Worm (Caenorhabditis elegans) whole organism, mixed stage, embryonic: ENCODE data around the gene R01H10.4.
A peak's percentile ranks its signal among the peaks of the same experiment; 100 is the strongest.
"Not testable (repeated sequence)": the region's sequence is repeated elsewhere in the genome, so short reads cannot be mapped to it uniquely, and the experiment has no call there.

ENCODE experiments used
- M03D4.4 ChIP-seq: sonication (generic microtip); optimal IDR thresholded peaks from 2 replicates; lab custom pipeline; 2017; ENCODE audit warnings: mild to moderate bottlenecking, missing genetic modification characterization, missing compliant biosample characterization
- bed-3 ChIP-seq: fragments of 200-800 bp; sonication (Bioruptor generic); optimal IDR thresholded peaks from 3 replicates; lab custom pipeline; 2018; ENCODE audit warnings: mild to moderate bottlenecking, missing genetic modification characterization, moderate library complexity, missing compliant biosample characterization
- blmp-1 ChIP-seq: fragments of 150-350 bp; optimal IDR thresholded peaks from 2 replicates; lab custom pipeline; 2014; ENCODE audit warnings: missing biosample characterization, missing genetic modification characterization
- ceh-39 ChIP-seq: fragments of 150-350 bp; optimal IDR thresholded peaks from 2 replicates; lab custom pipeline; 2014; ENCODE audit warnings: missing biosample characterization, missing genetic modification characterization
- ceh-43 ChIP-seq: fragments of 200-800 bp; sonication (Bioruptor generic); optimal IDR thresholded peaks from 2 replicates; lab custom pipeline; 2018; ENCODE audit warnings: mild to moderate bottlenecking, missing genetic modification characterization, moderate library complexity, missing compliant biosample characterization
- ceh-83 ChIP-seq: fragments of 200-800 bp; sonication (Bioruptor generic); optimal IDR thresholded peaks from 2 replicates; lab custom pipeline; 2018; ENCODE audit warnings: mild to moderate bottlenecking, missing genetic modification characterization, missing compliant biosample characterization
- ces-1 ChIP-seq: fragments of 150-350 bp; optimal IDR thresholded peaks from 2 replicates; lab custom pipeline; 2014; ENCODE audit warnings: missing biosample characterization, missing genetic modification reagents, missing genetic modification characterization
- cnd-1 ChIP-seq: fragments of 200-800 bp; sonication (Bioruptor generic); optimal IDR thresholded peaks from 2 replicates; lab custom pipeline; 2018; ENCODE audit warnings: mild to moderate bottlenecking, missing genetic modification characterization, missing compliant biosample characterization
- drap-1 ChIP-seq: fragments of 200-800 bp; sonication (Bioruptor generic); optimal IDR thresholded peaks from 3 replicates; lab custom pipeline; 2018; ENCODE audit warnings: mild to moderate bottlenecking, missing genetic modification characterization, missing compliant biosample characterization
- elt-1 ChIP-seq: sonication (generic microtip); optimal IDR thresholded peaks from 2 replicates; lab custom pipeline; 2017; ENCODE audit warnings: missing genetic modification characterization, mild to moderate bottlenecking, missing compliant biosample characterization, antibody characterized with exemption, moderate library complexity, borderline replicate concordance; ENCODE audit not compliant: insufficient read depth
- elt-3 ChIP-seq: fragments of 150-350 bp; optimal IDR thresholded peaks from 2 replicates; lab custom pipeline; 2014; ENCODE audit warnings: missing biosample characterization, missing genetic modification characterization
- flh-1 ChIP-seq: fragments of 200-800 bp; sonication (Bioruptor generic); optimal IDR thresholded peaks from 2 replicates; lab custom pipeline; 2018; ENCODE audit warnings: mild to moderate bottlenecking, missing genetic modification characterization, moderate library complexity, missing compliant biosample characterization
- ham-2 ChIP-seq: fragments of 200-800 bp; sonication (Bioruptor generic); optimal IDR thresholded peaks from 2 replicates; lab custom pipeline; 2018; ENCODE audit warnings: mild to moderate bottlenecking, missing genetic modification characterization, missing compliant biosample characterization
- hlh-1 ChIP-seq: fragments of 150-350 bp; optimal IDR thresholded peaks from 2 replicates; lab custom pipeline; 2014; ENCODE audit warnings: missing biosample characterization, missing genetic modification reagents, missing genetic modification characterization
- lin-13 ChIP-seq: fragments of 150-350 bp; optimal IDR thresholded peaks from 2 replicates; lab custom pipeline; 2014; ENCODE audit warnings: missing biosample characterization, missing genetic modification characterization
- lin-32 ChIP-seq: fragments of 200-800 bp; sonication (Bioruptor generic); optimal IDR thresholded peaks from 2 replicates; lab custom pipeline; 2018; ENCODE audit warnings: mild to moderate bottlenecking, missing genetic modification characterization, missing compliant biosample characterization
- lsy-2 ChIP-seq: fragments of 150-350 bp; optimal IDR thresholded peaks from 2 replicates; lab custom pipeline; 2014; ENCODE audit warnings: missing biosample characterization, missing genetic modification characterization
- mab-5 ChIP-seq: fragments of 150-350 bp; optimal IDR thresholded peaks from 2 replicates; lab custom pipeline; 2014; ENCODE audit warnings: missing biosample characterization, missing genetic modification characterization
- mep-1 ChIP-seq: fragments of 150-350 bp; optimal IDR thresholded peaks from 2 replicates; lab custom pipeline; 2017; ENCODE audit warnings: missing biosample characterization, missing genetic modification reagents, missing genetic modification characterization, inconsistent platforms
- mls-2 ChIP-seq: sonication (generic microtip); optimal IDR thresholded peaks from 2 replicates; lab custom pipeline; 2016; ENCODE audit warnings: mild to moderate bottlenecking, missing genetic modification characterization, moderate library complexity, missing compliant biosample characterization
- nhr-12 ChIP-seq: fragments of 150-350 bp; optimal IDR thresholded peaks from 2 replicates; lab custom pipeline; 2014; ENCODE audit warnings: missing biosample characterization, missing genetic modification characterization
- nhr-2 ChIP-seq: fragments of 150-350 bp; optimal IDR thresholded peaks from 2 replicates; lab custom pipeline; 2014; ENCODE audit warnings: missing biosample characterization, missing genetic modification characterization
- nhr-237 ChIP-seq: fragments of 150-350 bp; optimal IDR thresholded peaks from 2 replicates; lab custom pipeline; 2014; ENCODE audit warnings: missing biosample characterization, missing genetic modification characterization
- nhr-28 ChIP-seq: fragments of 150-350 bp; optimal IDR thresholded peaks from 2 replicates; lab custom pipeline; 2014; ENCODE audit warnings: missing biosample characterization, missing genetic modification characterization
- nhr-76 ChIP-seq: sonication (generic microtip); optimal IDR thresholded peaks from 2 replicates; lab custom pipeline; 2017; ENCODE audit warnings: missing biosample characterization, missing genetic modification characterization
- pha-4 ChIP-seq: fragments of 150-350 bp; optimal IDR thresholded peaks from 2 replicates; lab custom pipeline; 2018; ENCODE audit warnings: missing biosample characterization, missing genetic modification reagents, missing genetic modification characterization
- sem-2 ChIP-seq: fragments of 200-800 bp; sonication (Bioruptor generic); optimal IDR thresholded peaks from 2 replicates; lab custom pipeline; 2018; ENCODE audit warnings: mild to moderate bottlenecking, missing genetic modification characterization, missing compliant biosample characterization
- snpc-4 ChIP-seq: fragments of 150-350 bp; optimal IDR thresholded peaks from 2 replicates; lab custom pipeline; 2014; ENCODE audit warnings: missing biosample characterization, missing genetic modification characterization
- sptf-1 ChIP-seq: sonication (generic microtip); optimal IDR thresholded peaks from 2 replicates; lab custom pipeline; 2017; ENCODE audit warnings: mild to moderate bottlenecking, missing genetic modification characterization, moderate library complexity, missing compliant biosample characterization
- tbx-8 ChIP-seq: fragments of 200-800 bp; sonication (Bioruptor generic); optimal IDR thresholded peaks from 2 replicates; lab custom pipeline; 2018; ENCODE audit warnings: mild to moderate bottlenecking, missing genetic modification characterization, moderate library complexity, missing compliant biosample characterization
- unc-120 ChIP-seq: sonication (generic microtip); optimal IDR thresholded peaks from 2 replicates; lab custom pipeline; 2017; ENCODE audit warnings: missing genetic modification characterization, missing compliant biosample characterization; ENCODE audit not compliant: poor library complexity, severe bottlenecking
- unc-39 ChIP-seq: fragments of 150-350 bp; optimal IDR thresholded peaks from 2 replicates; lab custom pipeline; 2014; ENCODE audit warnings: missing biosample characterization, missing genetic modification characterization
- unc-62 ChIP-seq: fragments of 150-350 bp; optimal IDR thresholded peaks from 2 replicates; lab custom pipeline; 2014; ENCODE audit warnings: missing biosample characterization, missing genetic modification reagents, missing genetic modification characterization
- zip-8 ChIP-seq: fragments of 150-350 bp; optimal IDR thresholded peaks from 2 replicates; lab custom pipeline; 2014; ENCODE audit warnings: missing biosample characterization, missing genetic modification characterization
- ztf-11 ChIP-seq: fragments of 150-350 bp; optimal IDR thresholded peaks from 2 replicates; lab custom pipeline; 2014; ENCODE audit warnings: missing biosample characterization, missing genetic modification characterization

Gene R01H10.4

ce11 chrIII:10261256-10261655 is 6.6 kb downstream of the R01H10.4 start:
- TF ChIP-seq cnd-1 (no peak), zip-8 (tag; lab: Kevin White, UChicago) (peak; percentile 49), ztf-11 (no peak), sem-2 (GFP tag; lab: Kevin White, UChicago) (no peak)
- TF ChIP-seq, all 35 proteins: peak for 1

DNA sequence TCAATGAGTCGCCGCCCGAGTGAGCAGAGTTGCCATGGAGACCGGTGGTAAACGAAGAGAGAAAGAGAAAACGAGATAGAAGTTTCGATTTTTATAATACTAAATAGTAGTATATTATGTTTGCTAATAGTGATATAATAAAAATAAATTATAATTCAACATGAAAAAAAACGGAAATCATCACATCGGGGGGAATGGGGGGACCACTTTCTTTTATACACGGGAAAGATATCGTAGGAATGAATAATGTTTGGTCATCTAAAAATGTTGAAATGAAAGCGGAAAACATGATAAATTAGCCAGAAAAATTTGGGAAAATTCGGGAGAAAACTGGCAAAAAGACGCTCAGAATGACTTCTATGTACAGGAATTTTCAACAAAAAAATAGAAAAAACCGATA is 7.1 kb downstream of the R01H10.4 start, which contains the start of gene bbs-5:
Gene bbs-5, minus strand, starts transcription at position 101 of the 400 bp plus-strand sequence.
- TF ChIP-seq zip-8 (tag; lab: Kevin White, UChicago) (no peak), unc-39 (tag; lab: Kevin White, UChicago) (no peak), snpc-4 (tag; lab: Kevin White, UChicago) (no peak)

DNA sequence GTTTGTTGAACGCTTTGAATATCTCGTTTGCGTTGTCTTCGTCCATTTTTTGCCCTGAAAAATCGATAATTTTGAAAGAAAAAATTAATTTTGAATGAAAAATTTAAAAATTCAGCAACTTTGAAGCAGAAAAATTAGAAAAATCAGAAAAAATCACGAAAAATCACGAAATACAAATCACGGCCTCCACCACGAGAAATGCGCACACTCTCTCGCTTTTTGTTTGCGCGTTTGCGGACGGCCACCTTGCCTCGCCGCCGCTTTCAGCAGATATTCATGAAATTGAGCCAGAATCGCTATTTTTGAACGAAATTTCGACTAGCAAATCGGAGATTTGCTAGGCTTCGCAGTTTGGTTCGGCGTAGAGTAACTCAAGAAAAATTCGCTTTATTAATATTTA is 12.2 kb downstream of the R01H10.4 start, which contains the start of gene inpp-4B:
Gene inpp-4B, minus strand, starts transcription at position 54 of the 400 bp plus-strand sequence.
- not testable (repeated sequence) for TF ChIP-seq tbx-8 (GFP tag; lab: Kevin White, UChicago); elt-1 (tag; lab: Kevin White, UChicago); ceh-43 (GFP tag; lab: Kevin White, UChicago)

ce11 chrIII:10270778-10271307 is 16.2 kb downstream of the R01H10.4 start, which contains the start of gene cnk-1:
TSS of gene cnk-1 (plus strand) at chrIII:10271257.
- TF ChIP-seq ztf-11 (no peak), ceh-39 (tag; lab: Kevin White, UChicago) (peak; percentile 11), cnd-1 (no peak), flh-1 (GFP tag; lab: Kevin White, UChicago) (no peak), tbx-8 (GFP tag; lab: Kevin White, UChicago) (no peak), ceh-43 (GFP tag; lab: Kevin White, UChicago) (no peak), zip-8 (tag; lab: Kevin White, UChicago) (no peak), sptf-1 (tag; lab: Kevin White, UChicago) (peak; percentile 41), elt-3 (tag; lab: Kevin White, UChicago) (no peak), bed-3 (GFP tag; lab: Kevin White, UChicago) (no peak), mep-1 (peak; percentile 13), mls-2 (tag; lab: Kevin White, UChicago) (peak; percentile 13), blmp-1 (tag; lab: Kevin White, UChicago) (no peak), elt-1 (tag; lab: Kevin White, UChicago) (no peak), snpc-4 (tag; lab: Kevin White, UChicago) (no peak), nhr-76 (tag; lab: Kevin White, UChicago) (no peak), nhr-237 (tag; lab: Kevin White, UChicago) (no peak), sem-2 (GFP tag; lab: Kevin White, UChicago) (no peak), nhr-28 (tag; lab: Kevin White, UChicago) (no peak), M03D4.4 (tag; lab: Kevin White, UChicago) (no peak), pha-4 (tag; lab: Kevin White, UChicago) (peak; percentile 17), mab-5 (tag; lab: Kevin White, UChicago) (no peak), ceh-83 (GFP tag; lab: Kevin White, UChicago) (no peak), nhr-2 (tag; lab: Kevin White, UChicago) (no peak), lin-13 (no peak), lsy-2 (tag; lab: Kevin White, UChicago) (peak; percentile 22), nhr-12 (tag; lab: Kevin White, UChicago) (no peak), unc-62 (GFP tag; lab: Kevin White, UChicago) (no peak), unc-120 (tag; lab: Kevin White, UChicago) (no peak), hlh-1 (tag; lab: Kevin White, UChicago) (no peak), unc-39 (tag; lab: Kevin White, UChicago) (no peak), lin-32 (GFP tag; lab: Kevin White, UChicago) (no peak), ces-1 (GFP tag; lab: Kevin White, UChicago) (peak; percentile 10), ham-2 (GFP tag; lab: Kevin White, UChicago) (no peak), drap-1 (GFP tag; lab: Kevin White, UChicago) (peak; percentile 5)
